Worm (Caenorhabditis elegans): ENCODE results near the gene tdc-1.

DNA sequence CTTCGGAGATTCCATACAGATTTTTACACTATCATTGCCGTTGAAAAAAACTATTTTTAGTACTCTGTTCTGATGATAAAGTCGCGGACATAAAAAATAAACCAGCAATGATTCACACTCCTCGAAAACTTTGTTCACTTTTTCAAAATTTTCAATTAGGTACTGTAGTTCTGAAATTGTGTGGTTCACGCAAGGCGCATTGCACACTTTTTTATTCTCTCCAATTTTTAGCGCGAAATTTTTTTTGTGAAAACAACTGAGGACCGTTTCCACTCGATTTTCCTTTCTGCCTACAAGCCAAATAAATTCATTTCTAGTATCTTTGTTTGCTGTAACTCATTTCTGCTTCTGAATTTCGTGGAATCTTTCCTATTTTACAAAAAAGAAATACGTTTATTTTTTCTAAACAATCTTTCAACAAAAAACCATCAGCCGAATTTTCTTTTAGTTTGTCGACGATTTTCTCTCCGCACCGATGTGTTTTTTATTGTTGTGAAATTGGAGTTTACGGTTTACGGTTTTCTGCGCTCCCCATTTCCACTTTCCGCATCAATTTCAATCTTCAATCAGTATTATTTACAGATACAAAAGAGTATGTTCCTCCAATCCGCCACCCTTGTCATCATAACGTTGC lies 17.1 kb upstream of the tdc-1 start, which contains the start of gene F35C11.5:
- TF ChIP-seq nhr-23 (tag; optimal IDR thresholded peaks at IDR 0.05) (no peak), lsy-12 (tag; optimal IDR thresholded peaks at IDR 0.05) (no peak)
